Fruit fly (Drosophila melanogaster) whole organism, embryonic: ENCODE results near the gene CG15818.

Source experiments
- ATbp ChIP-seq: fragments of 200-800 bp; sonication (Bioruptor generic); optimal IDR thresholded peaks from 2 replicates; lab custom pipeline; 2017; ENCODE audit warnings: missing biosample characterization, mild to moderate bottlenecking, missing genetic modification characterization, missing genetic modification reagents
- Aef1 ChIP-seq: fragments of 200-800 bp; sonication (Bioruptor generic); IDR thresholded peaks from 3 replicates; pipeline ENCODE4 v1.3.6; 2022; ENCODE audit warnings: missing biosample characterization, missing genetic modification characterization
- Bteb2 ChIP-seq: fragments of 200-800 bp; sonication (Bioruptor generic); optimal IDR thresholded peaks from 2 replicates; lab custom pipeline; 2016; ENCODE audit warnings: missing biosample characterization, missing genetic modification characterization
- CG10321 ChIP-seq: fragments of 200-800 bp; sonication (Bioruptor generic); IDR thresholded peaks from 2 replicates; pipeline ENCODE4 v1.3.6; 2022; ENCODE audit warnings: missing biosample characterization, missing genetic modification characterization
- CG10543 ChIP-seq: fragments of 200-800 bp; sonication (Bioruptor generic); optimal IDR thresholded peaks from 3 replicates; lab custom pipeline; 2017; ENCODE audit warnings: missing biosample characterization, mild to moderate bottlenecking, missing genetic modification characterization, moderate library complexity
- CG11093 ChIP-seq: fragments of 200-800 bp; sonication (Bioruptor generic); IDR thresholded peaks from 3 replicates; pipeline ENCODE4 v1.3.6; 2022; ENCODE audit warnings: missing biosample characterization, missing genetic modification characterization
- CG11247 ChIP-seq: fragments of 200-800 bp; sonication (Bioruptor generic); IDR thresholded peaks from 2 replicates; pipeline ENCODE4 v1.3.6; 2022; ENCODE audit warnings: missing biosample characterization, missing genetic modification characterization
- CG11696 ChIP-seq: fragments of 200-800 bp; sonication (Bioruptor generic); IDR thresholded peaks from 2 replicates; pipeline ENCODE4 v1.3.6; 2022; ENCODE audit warnings: missing biosample characterization, missing genetic modification characterization
- CG12104 ChIP-seq: fragments of 200-800 bp; sonication (Bioruptor generic); optimal IDR thresholded peaks from 3 replicates; lab custom pipeline; 2016; ENCODE audit warnings: missing biosample characterization, missing genetic modification characterization
- CG12391 ChIP-seq: fragments of 200-800 bp; sonication (Bioruptor generic); optimal IDR thresholded peaks from 3 replicates; lab custom pipeline; 2018; ENCODE audit warnings: missing biosample characterization, mild to moderate bottlenecking, missing genetic modification characterization, moderate library complexity
- CG13123 ChIP-seq: fragments of 200-800 bp; sonication (Bioruptor generic); optimal IDR thresholded peaks from 2 replicates; lab custom pipeline; 2016; ENCODE audit warnings: missing biosample characterization, missing genetic modification characterization
- CG17361 ChIP-seq: fragments of 200-800 bp; sonication (Bioruptor generic); IDR thresholded peaks from 3 replicates; pipeline ENCODE4 v1.3.6; 2022; ENCODE audit warnings: missing biosample characterization, missing genetic modification characterization
- CG17568 ChIP-seq: fragments of 200-800 bp; sonication (Bioruptor generic); optimal IDR thresholded peaks from 2 replicates; lab custom pipeline; 2018; ENCODE audit warnings: missing biosample characterization, mild to moderate bottlenecking, missing genetic modification characterization, moderate library complexity
- CG17802 ChIP-seq: fragments of 200-800 bp; sonication (Bioruptor generic); optimal IDR thresholded peaks from 2 replicates; lab custom pipeline; 2018; ENCODE audit warnings: missing biosample characterization, mild to moderate bottlenecking, missing genetic modification characterization, moderate library complexity
- CG2678 ChIP-seq: fragments of 200-800 bp; sonication (Bioruptor generic); optimal IDR thresholded peaks from 3 replicates; lab custom pipeline; 2019; ENCODE audit warnings: missing biosample characterization, mild to moderate bottlenecking, missing genetic modification characterization, moderate library complexity
- CG2889 ChIP-seq: fragments of 200-800 bp; sonication (Bioruptor generic); IDR thresholded peaks from 3 replicates; pipeline ENCODE4 v1.3.6; 2022; ENCODE audit warnings: missing biosample characterization, missing genetic modification characterization
- CG3163 ChIP-seq: fragments of 200-800 bp; sonication (Bioruptor generic); optimal IDR thresholded peaks from 3 replicates; lab custom pipeline; 2016; ENCODE audit warnings: missing biosample characterization, missing genetic modification characterization
- CG32772 ChIP-seq: fragments of 200-800 bp; sonication (Bioruptor generic); IDR thresholded peaks from 2 replicates; pipeline ENCODE4 v1.3.6; 2022; ENCODE audit warnings: missing biosample characterization, missing genetic modification characterization
- CG33213 ChIP-seq: fragments of 200-800 bp; sonication (Bioruptor generic); optimal IDR thresholded peaks from 3 replicates; lab custom pipeline; 2016; ENCODE audit warnings: missing biosample characterization, missing genetic modification characterization
- CG7786 ChIP-seq: fragments of 200-800 bp; sonication (Bioruptor generic); optimal IDR thresholded peaks from 2 replicates; lab custom pipeline; 2016; ENCODE audit warnings: missing biosample characterization, missing genetic modification characterization
- CG8944 ChIP-seq: fragments of 200-800 bp; sonication (Bioruptor generic); optimal IDR thresholded peaks from 3 replicates; lab custom pipeline; 2016; ENCODE audit warnings: missing biosample characterization, missing genetic modification characterization
- CG9932 ChIP-seq: fragments of 200-800 bp; sonication (Bioruptor generic); IDR thresholded peaks from 2 replicates; pipeline ENCODE4 v1.3.6; 2022; ENCODE audit warnings: missing biosample characterization, missing genetic modification characterization
- Dad ChIP-seq: fragments of 200-800 bp; sonication (Bioruptor generic); optimal IDR thresholded peaks from 3 replicates; lab custom pipeline; 2016; ENCODE audit warnings: missing biosample characterization, missing genetic modification characterization
- E2f2 ChIP-seq: fragments of 200-800 bp; sonication (Bioruptor generic); IDR thresholded peaks from 2 replicates; pipeline ENCODE4 v1.3.6; 2022; ENCODE audit warnings: missing biosample characterization, missing genetic modification characterization
- Ets97D ChIP-seq: fragments of 200-800 bp; sonication (Bioruptor generic); optimal IDR thresholded peaks from 3 replicates; lab custom pipeline; 2016; ENCODE audit warnings: missing biosample characterization, missing genetic modification characterization
- Hr78 ChIP-seq, 2 experiments: fragments of 200-800 bp in 1 of 2; fragments of >200 bp in 1 of 2; sonication (Bioruptor generic) in 1 of 2; optimal IDR thresholded peaks; 2 replicates each; lab custom pipeline; 2017 to 2019; ENCODE audit warnings: missing biosample characterization in 2 of 2, missing genetic modification characterization in 2 of 2, mild to moderate bottlenecking in 1 of 2, moderate library complexity in 1 of 2
- Lpt ChIP-seq: fragments of >200 bp; optimal IDR thresholded peaks from 2 replicates; lab custom pipeline; 2018; ENCODE audit warnings: missing biosample characterization, missing genetic modification characterization
- Mad ChIP-seq: fragments of 200-800 bp; sonication (Bioruptor generic); optimal IDR thresholded peaks from 2 replicates; lab custom pipeline; 2016; ENCODE audit warnings: missing biosample characterization, missing genetic modification characterization
- Rfx ChIP-seq: fragments of 200-800 bp; sonication (Bioruptor generic); IDR thresholded peaks from 2 replicates; pipeline ENCODE4 v1.3.6; 2022; ENCODE audit warnings: missing biosample characterization, missing genetic modification characterization
- Side ChIP-seq: fragments of 200-800 bp; sonication (Bioruptor generic); optimal IDR thresholded peaks from 2 replicates; lab custom pipeline; 2016; ENCODE audit warnings: missing biosample characterization, missing genetic modification characterization
- Trl ChIP-seq, 3 experiments: fragments of >200 bp in 2 of 3; fragments of 200-800 bp in 1 of 3; sonication (Bioruptor generic) in 1 of 3; optimal IDR thresholded peaks; 2 replicates in 1 of 3; 3 replicates in 2 of 3; lab custom pipeline; 2016 to 2017; ENCODE audit warnings: missing biosample characterization in 1 of 3, missing genetic modification characterization in 1 of 3
- caup ChIP-seq: fragments of 200-800 bp; sonication (Bioruptor generic); optimal IDR thresholded peaks from 3 replicates; lab custom pipeline; 2017; ENCODE audit warnings: missing biosample characterization, mild to moderate bottlenecking, missing genetic modification characterization, moderate library complexity; ENCODE audit not compliant: severe bottlenecking
- cg ChIP-seq: fragments of 200-800 bp; sonication (Bioruptor generic); optimal IDR thresholded peaks from 3 replicates; lab custom pipeline; 2019; ENCODE audit warnings: missing biosample characterization, mild to moderate bottlenecking, missing genetic modification characterization, moderate library complexity
- chm ChIP-seq: fragments of 200-800 bp; sonication (Bioruptor generic); IDR thresholded peaks from 2 replicates; pipeline ENCODE4 v1.3.6; 2022; ENCODE audit warnings: missing biosample characterization, missing genetic modification characterization
- dmrt11E ChIP-seq: fragments of 200-800 bp; sonication (Bioruptor generic); optimal IDR thresholded peaks from 3 replicates; lab custom pipeline; 2018; ENCODE audit warnings: missing biosample characterization, mild to moderate bottlenecking, missing genetic modification characterization, moderate library complexity
- ftz-f1 ChIP-seq: fragments of 200-800 bp; sonication (Bioruptor generic); optimal IDR thresholded peaks from 2 replicates; lab custom pipeline; 2016; ENCODE audit warnings: missing biosample characterization, missing genetic modification characterization
- gce ChIP-seq: fragments of 200-800 bp; sonication (Bioruptor generic); IDR thresholded peaks from 3 replicates; pipeline ENCODE4 v1.3.6; 2022; ENCODE audit warnings: missing biosample characterization, missing genetic modification characterization
- gem ChIP-seq: fragments of 200-800 bp; sonication (Bioruptor generic); optimal IDR thresholded peaks from 2 replicates; lab custom pipeline; 2019; ENCODE audit warnings: missing biosample characterization, mild to moderate bottlenecking, missing genetic modification characterization, moderate library complexity
- gsb ChIP-seq: fragments of 200-800 bp; sonication (Bioruptor generic); IDR thresholded peaks from 2 replicates; pipeline ENCODE4 v1.3.6; 2022; ENCODE audit warnings: missing biosample characterization, missing genetic modification characterization
- gsb-n ChIP-seq: fragments of 200-800 bp; sonication (Bioruptor generic); optimal IDR thresholded peaks from 3 replicates; lab custom pipeline; 2018; ENCODE audit warnings: missing biosample characterization, mild to moderate bottlenecking, missing genetic modification characterization
- mld ChIP-seq: fragments of 200-800 bp; sonication (Bioruptor generic); IDR thresholded peaks from 3 replicates; pipeline ENCODE4 v1.3.6; 2022; ENCODE audit warnings: missing biosample characterization, missing genetic modification characterization; ENCODE audit not compliant: partially characterized antibody
- p53 ChIP-seq: fragments of 200-800 bp; sonication (Bioruptor generic); optimal IDR thresholded peaks from 2 replicates; lab custom pipeline; 2016; ENCODE audit warnings: missing biosample characterization, missing genetic modification characterization
- pnt ChIP-seq: fragments of 200-800 bp; sonication (Bioruptor generic); optimal IDR thresholded peaks from 3 replicates; lab custom pipeline; 2016; ENCODE audit warnings: missing biosample characterization, missing genetic modification characterization
- ro ChIP-seq: fragments of 200-800 bp; sonication (Bioruptor generic); IDR thresholded peaks from 2 replicates; pipeline ENCODE4 v1.3.6; 2022; ENCODE audit warnings: missing biosample characterization, missing genetic modification characterization
- scrt ChIP-seq: fragments of 200-800 bp; sonication (Bioruptor generic); optimal IDR thresholded peaks from 2 replicates; lab custom pipeline; 2018; ENCODE audit warnings: missing biosample characterization, mild to moderate bottlenecking, missing genetic modification characterization, moderate library complexity
- slou ChIP-seq: fragments of 200-800 bp; sonication (Bioruptor generic); optimal IDR thresholded peaks from 3 replicates; lab custom pipeline; 2016; ENCODE audit warnings: missing biosample characterization, missing genetic modification characterization
- zen2 ChIP-seq: fragments of 200-800 bp; sonication (Bioruptor generic); IDR thresholded peaks from 3 replicates; pipeline ENCODE4 v1.3.6; 2022; ENCODE audit warnings: missing biosample characterization, missing genetic modification characterization; ENCODE audit not compliant: partially characterized antibody
- zfh2 ChIP-seq: fragments of 200-800 bp; sonication (Bioruptor generic); optimal IDR thresholded peaks from 2 replicates; lab custom pipeline; 2016; ENCODE audit warnings: missing biosample characterization, missing genetic modification characterization

CG15818 gene

DNA sequence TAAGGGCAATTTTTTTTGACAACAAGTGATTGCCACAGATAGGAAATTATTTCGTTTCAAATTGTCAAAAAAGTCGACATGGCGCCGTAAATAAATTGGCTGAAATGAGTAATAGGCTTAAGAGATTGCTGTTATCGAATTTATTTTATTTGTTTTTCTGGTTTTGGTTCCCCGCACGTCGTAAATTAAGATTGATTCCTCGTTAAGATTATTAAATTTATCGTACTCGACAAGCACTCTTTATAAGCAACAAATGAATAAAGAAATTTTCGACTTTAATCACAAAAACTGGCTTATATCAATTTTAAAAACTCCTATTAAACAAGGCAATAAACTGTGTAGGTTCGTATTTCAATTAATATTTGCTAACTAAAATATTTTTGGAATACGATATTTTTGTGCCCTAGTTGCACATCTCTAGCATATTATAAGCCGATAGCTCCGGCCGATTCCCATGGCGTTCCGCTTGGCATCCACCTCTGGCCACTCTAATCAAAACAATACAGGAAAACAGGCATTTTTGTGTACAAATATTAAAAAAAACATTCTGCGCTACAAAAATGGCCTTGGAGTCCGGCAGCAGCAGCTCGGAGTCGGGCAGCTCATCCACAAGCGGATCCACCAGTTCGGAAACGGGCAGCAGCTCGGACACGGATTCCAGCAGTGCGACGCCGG lies 1.4 kb downstream of the CG15818 start, which contains the start of gene chm (continued):
- TF ChIP-seq Mad (GFP tag; lab: Kevin White, UChicago): peak; percentile 6
- TF ChIP-seq dmrt11E: no peak
- peak; percentile 76; the same call in 1 of the 2 replicates for TF ChIP-seq chm (GFP tag; lab: Robert Waterston, UW)
- TF ChIP-seq CG11696: no peak
- peak; percentile 0 for TF ChIP-seq CG10543
- no peak for TF ChIP-seq slou
- TF ChIP-seq scrt (GFP tag; lab: Kevin White, UChicago): no peak
- peak; percentile 85 for TF ChIP-seq zen2 (GFP tag; lab: Robert Waterston, UW)
- peak; percentile 47 for TF ChIP-seq pnt (GFP tag; lab: Kevin White, UChicago)
- no peak for TF ChIP-seq ro (GFP tag; lab: Robert Waterston, UW)
- TF ChIP-seq Bteb2: no peak
- 0 out of 3 replicates have a peak, but pooled peaks have one; percentile 11 for TF ChIP-seq CG2889 (GFP tag; lab: Robert Waterston, UW)
- TF ChIP-seq CG13123: no peak
- no peak for TF ChIP-seq CG17802 (tag; lab: Kevin White, UChicago)
- no peak for TF ChIP-seq Trl (optimal IDR thresholded peaks at IDR 0.05; lab: Kevin White, UChicago)
- TF ChIP-seq Trl (GFP tag; optimal IDR thresholded peaks at IDR 0.05; lab: Kevin White, UChicago): peak; percentile 26

DNA sequence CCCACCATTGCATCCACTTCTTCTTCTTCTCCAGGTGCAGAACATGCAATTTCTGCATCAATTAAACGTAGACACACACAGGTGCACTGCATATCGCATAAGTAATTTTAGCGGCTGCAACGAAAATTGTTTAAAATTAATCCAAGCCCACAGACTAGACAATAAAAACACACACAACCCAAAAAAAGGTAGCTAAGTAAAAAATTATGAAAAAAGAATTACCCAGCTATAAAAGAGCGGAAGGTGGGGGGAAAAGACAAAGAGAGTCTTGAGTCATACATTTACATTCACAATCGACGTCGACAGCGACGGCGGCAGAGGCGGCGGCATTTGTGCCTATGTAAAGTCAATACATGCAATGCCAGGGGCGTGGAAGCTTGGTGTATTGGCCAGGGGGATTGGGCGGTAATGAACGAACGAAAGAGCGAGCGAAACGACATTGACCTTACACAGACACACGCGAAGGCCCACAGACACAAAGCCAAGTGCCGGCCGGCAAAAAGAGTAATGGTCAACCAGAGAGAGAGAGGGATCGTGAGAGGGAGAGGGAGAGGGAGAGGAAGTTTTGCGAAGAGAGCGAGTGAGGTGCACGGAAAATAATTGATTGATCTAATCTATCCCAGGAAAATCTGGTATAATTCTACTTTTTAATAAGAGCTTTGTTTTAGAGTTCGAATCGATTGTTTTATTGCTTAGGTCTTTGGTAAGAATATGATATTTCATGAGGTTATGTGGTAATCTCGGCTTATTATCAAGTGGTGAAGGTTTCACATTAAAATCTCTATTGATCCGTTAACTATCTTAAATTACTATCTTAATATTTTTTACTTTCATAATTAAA lies 7.7 kb downstream of the CG15818 start:
- TF ChIP-seq CG8944 (GFP tag; lab: Kevin White, UChicago) (no peak), CG11093 (GFP tag; lab: Robert Waterston, UW) (no peak), Aef1 (GFP tag; lab: Robert Waterston, UW) (no peak), CG2678 (no peak), CG3163 (peak; percentile 46), E2f2 (GFP tag; lab: Robert Waterston, UW) (no peak), zfh2 (no peak), gce (GFP tag; lab: Robert Waterston, UW) (no peak), mld (no peak), caup (GFP tag; lab: Kevin White, UChicago) (no peak), CG11247 (GFP tag; lab: Robert Waterston, UW) (no peak), CG17361 (GFP tag; lab: Robert Waterston, UW) (0 out of 3 replicates have a peak, but pooled peaks have one; percentile 27), CG12104 (GFP tag; lab: Kevin White, UChicago) (no peak), CG10321 (GFP tag; lab: Robert Waterston, UW) (no peak), Bteb2 (no peak), Rfx (GFP tag; lab: Robert Waterston, UW) (no peak), Ets97D (no peak), gsb-n (no peak), gem (tag; lab: Kevin White, UChicago) (peak; percentile 26), Side (GFP tag; lab: Kevin White, UChicago) (no peak), CG32772 (GFP tag; lab: Robert Waterston, UW) (no peak), ATbp (GFP tag; lab: Kevin White, UChicago) (no peak), cg (GFP tag; lab: Kevin White, UChicago) (peak; percentile 74), Hr78 (GFP tag; optimal IDR thresholded peaks at IDR 0.05; lab: Kevin White, UChicago) (peak in 1 of 2 experiments; percentile 87), ftz-f1 (peak; percentile 87), CG17568 (GFP tag; lab: Kevin White, UChicago) (no peak), p53 (GFP tag; lab: Kevin White, UChicago) (no peak), Lpt (GFP tag; lab: Kevin White, UChicago) (no peak), CG7786 (no peak), CG9932 (GFP tag; lab: Robert Waterston, UW) (0 out of 2 replicates have a peak, but pooled peaks have one; percentile 18), CG12391 (no peak), CG33213 (GFP tag; lab: Kevin White, UChicago) (no peak), gsb (GFP tag; lab: Robert Waterston, UW) (no peak), Dad (GFP tag; lab: Kevin White, UChicago) (no peak)
